Worm (Caenorhabditis elegans) whole organism, L1 larva: Measurements from ENCODE around the gene T08G5.3.
A peak's percentile ranks its signal among the peaks of the same experiment; 100 is the strongest.

Experiments used
- C16A3.4 ChIP-seq: fragments of 150-350 bp; optimal IDR thresholded peaks from 2 replicates; lab custom pipeline; 2014; ENCODE audit warnings: missing biosample characterization, missing genetic modification characterization
- Y116A8C.19 ChIP-seq: sonication (generic microtip); optimal IDR thresholded peaks from 2 replicates; lab custom pipeline; 2016; ENCODE audit warnings: missing compliant biosample characterization, missing genetic modification characterization, borderline replicate concordance
- aly-2 ChIP-seq: fragments of 150-350 bp; optimal IDR thresholded peaks from 2 replicates; lab custom pipeline; 2014; ENCODE audit warnings: missing biosample characterization, missing genetic modification characterization
- ceh-8 ChIP-seq: fragments of 200-800 bp; sonication (Bioruptor generic); optimal IDR thresholded peaks from 2 replicates; lab custom pipeline; 2018; ENCODE audit warnings: mild to moderate bottlenecking, missing genetic modification characterization, moderate library complexity, missing compliant biosample characterization
- ceh-82 ChIP-seq, 3 experiments: fragments of 150-350 bp in 1 of 3; sonication (generic microtip) in 2 of 3; optimal IDR thresholded peaks; 2 replicates each; lab custom pipeline; 2014 to 2017; ENCODE audit warnings: missing biosample characterization in 3 of 3, missing genetic modification characterization in 3 of 3
- ceh-88 ChIP-seq: fragments of 200-800 bp; sonication (Bioruptor generic); IDR thresholded peaks from 2 replicates; pipeline ENCODE4 v1.3.6; 2022; ENCODE audit warnings: missing genetic modification characterization, missing compliant biosample characterization
- ces-1 ChIP-seq: fragments of 150-350 bp; optimal IDR thresholded peaks from 2 replicates; lab custom pipeline; 2014; ENCODE audit warnings: missing biosample characterization, missing genetic modification reagents, missing genetic modification characterization
- dsc-1 ChIP-seq: sonication (generic microtip); optimal IDR thresholded peaks from 2 replicates; lab custom pipeline; 2016; ENCODE audit warnings: mild to moderate bottlenecking, missing genetic modification characterization, missing compliant biosample characterization
- efl-1 ChIP-seq, 4 experiments: fragments of 150-350 bp; optimal IDR thresholded peaks in 3 of 4; peaks in 1 of 4; 1 replicate in 1 of 4; 2 replicates in 3 of 4; lab custom pipeline; 2014; ENCODE audit warnings: missing biosample characterization in 2 of 4, missing genetic modification characterization in 2 of 4, missing genetic modification reagents in 2 of 4
- egl-13 ChIP-seq: sonication (generic microtip); optimal IDR thresholded peaks from 2 replicates; lab custom pipeline; 2016; ENCODE audit warnings: missing genotype, missing genetic modification reagents, missing genetic modification characterization, missing compliant biosample characterization
- elt-2 ChIP-seq: sonication (generic microtip); optimal IDR thresholded peaks from 2 replicates; lab custom pipeline; 2016; ENCODE audit warnings: missing genetic modification characterization, mild to moderate bottlenecking, inconsistent platforms, missing compliant biosample characterization, missing genetic modification reagents
- ets-5 ChIP-seq: fragments of 200-800 bp; sonication (Bioruptor generic); IDR thresholded peaks from 2 replicates; pipeline ENCODE4 v1.3.6; 2022; ENCODE audit warnings: missing genetic modification characterization, missing compliant biosample characterization
- fkh-4 ChIP-seq: sonication (generic microtip); optimal IDR thresholded peaks from 2 replicates; lab custom pipeline; 2016; ENCODE audit warnings: missing compliant biosample characterization, missing genetic modification characterization, borderline replicate concordance
- fkh-8 ChIP-seq: sonication (generic microtip); optimal IDR thresholded peaks from 2 replicates; lab custom pipeline; 2016; ENCODE audit warnings: mild to moderate bottlenecking, missing genetic modification characterization, missing compliant biosample characterization
- hlh-17 ChIP-seq: fragments of 200-800 bp; sonication (Bioruptor generic); optimal IDR thresholded peaks from 2 replicates; lab custom pipeline; 2018; ENCODE audit warnings: missing genetic modification characterization, mild to moderate bottlenecking, missing compliant biosample characterization, moderate library complexity, borderline replicate concordance
- hpl-2 ChIP-seq: fragments of 150-350 bp; optimal IDR thresholded peaks from 2 replicates; lab custom pipeline; 2014; ENCODE audit warnings: missing biosample characterization, missing genetic modification reagents, missing genetic modification characterization
- irx-1 ChIP-seq: sonication (generic microtip); optimal IDR thresholded peaks from 2 replicates; lab custom pipeline; 2016; ENCODE audit warnings: missing genetic modification characterization, missing compliant biosample characterization
- jun-1 ChIP-seq: fragments of 150-350 bp; optimal IDR thresholded peaks from 2 replicates; lab custom pipeline; 2014; ENCODE audit warnings: missing biosample characterization, missing genetic modification reagents, missing genetic modification characterization
- lin-13 ChIP-seq: fragments of 150-350 bp; optimal IDR thresholded peaks from 2 replicates; lab custom pipeline; 2014; ENCODE audit warnings: missing biosample characterization, missing genetic modification reagents, missing genetic modification characterization
- lin-14 ChIP-seq: fragments of 200-800 bp; sonication (Bioruptor generic); optimal IDR thresholded peaks from 2 replicates; lab custom pipeline; 2018; ENCODE audit warnings: mild to moderate bottlenecking, missing genetic modification characterization, moderate library complexity, missing compliant biosample characterization
- lin-39 ChIP-seq: fragments of 150-350 bp; optimal IDR thresholded peaks from 2 replicates; lab custom pipeline; 2014; ENCODE audit warnings: missing biosample characterization, missing genetic modification reagents, missing genetic modification characterization
- lir-3 ChIP-seq: sonication (generic microtip); optimal IDR thresholded peaks from 2 replicates; lab custom pipeline; 2016; ENCODE audit warnings: mild to moderate bottlenecking, missing genetic modification characterization, moderate library complexity, missing compliant biosample characterization; ENCODE audit not compliant: poor library complexity
- lsy-2 ChIP-seq, 2 experiments: fragments of 150-350 bp; optimal IDR thresholded peaks; 2 replicates each; lab custom pipeline; 2014; ENCODE audit warnings: missing biosample characterization in 2 of 2, missing genetic modification characterization in 2 of 2
- mab-9 ChIP-seq: fragments of 200-800 bp; sonication (Bioruptor generic); IDR thresholded peaks from 2 replicates; pipeline ENCODE4 v1.3.6; 2022; ENCODE audit warnings: missing genetic modification reagents, missing genetic modification characterization, missing compliant biosample characterization
- nhr-11 ChIP-seq: fragments of 150-350 bp; optimal IDR thresholded peaks from 2 replicates; lab custom pipeline; 2014; ENCODE audit warnings: missing biosample characterization, missing genetic modification characterization
- nhr-12 ChIP-seq: sonication (generic microtip); optimal IDR thresholded peaks from 2 replicates; lab custom pipeline; 2017; ENCODE audit warnings: missing biosample characterization, missing genetic modification characterization
- nhr-19 ChIP-seq: fragments of 200-800 bp; sonication (Bioruptor generic); conservative IDR thresholded peaks from 2 replicates; pipeline ENCODE4 v1.3.6; 2022; ENCODE audit warnings: missing genetic modification characterization, missing compliant biosample characterization
- nhr-47 ChIP-seq: sonication (generic microtip); optimal IDR thresholded peaks from 2 replicates; lab custom pipeline; 2016; ENCODE audit warnings: mild to moderate bottlenecking, missing genetic modification characterization, moderate library complexity, missing compliant biosample characterization
- nhr-71 ChIP-seq: sonication (generic microtip); optimal IDR thresholded peaks from 2 replicates; lab custom pipeline; 2016; ENCODE audit warnings: mild to moderate bottlenecking, missing genetic modification characterization, moderate library complexity, missing compliant biosample characterization
- nhr-77 ChIP-seq: fragments of 150-350 bp; optimal IDR thresholded peaks from 2 replicates; lab custom pipeline; 2014; ENCODE audit warnings: missing biosample characterization, missing genetic modification characterization
- nhr-84 ChIP-seq: sonication (generic microtip); optimal IDR thresholded peaks from 2 replicates; lab custom pipeline; 2017; ENCODE audit warnings: missing biosample characterization, missing genetic modification characterization
- nhr-85 ChIP-seq: sonication (generic microtip); peaks from one replicate; lab custom pipeline; 2016; ENCODE audit warnings: missing genetic modification characterization, inconsistent platforms, missing compliant biosample characterization
- nhr-90 ChIP-seq: sonication (generic microtip); optimal IDR thresholded peaks from 2 replicates; lab custom pipeline; 2016; ENCODE audit warnings: mild to moderate bottlenecking, missing genetic modification characterization, missing compliant biosample characterization; ENCODE audit not compliant: poor library complexity
- pax-3 ChIP-seq: fragments of 200-800 bp; sonication (Bioruptor generic); optimal IDR thresholded peaks from 2 replicates; lab custom pipeline; 2018; ENCODE audit warnings: mild to moderate bottlenecking, missing genetic modification characterization, moderate library complexity, missing compliant biosample characterization
- pqm-1 ChIP-seq: sonication (generic microtip); optimal IDR thresholded peaks from 3 replicates; lab custom pipeline; 2017; ENCODE audit warnings: missing biosample characterization, missing genetic modification characterization
- rnt-1 ChIP-seq: sonication (generic microtip); optimal IDR thresholded peaks from 2 replicates; lab custom pipeline; 2016; ENCODE audit warnings: mild to moderate bottlenecking, missing genetic modification characterization, moderate library complexity, missing compliant biosample characterization
- skn-1 ChIP-seq: fragments of 150-350 bp; optimal IDR thresholded peaks from 2 replicates; lab custom pipeline; 2014; ENCODE audit warnings: missing biosample characterization, missing genetic modification characterization
- snpc-4 ChIP-seq: fragments of 150-350 bp; optimal IDR thresholded peaks from 2 replicates; lab custom pipeline; 2014; ENCODE audit warnings: missing biosample characterization, missing genetic modification characterization
- snu-23 ChIP-seq: sonication (generic microtip); optimal IDR thresholded peaks from 2 replicates; lab custom pipeline; 2016; ENCODE audit warnings: missing genetic modification characterization, missing compliant biosample characterization
- sox-4 ChIP-seq: sonication (generic microtip); optimal IDR thresholded peaks from 2 replicates; lab custom pipeline; 2016; ENCODE audit warnings: missing genetic modification characterization, missing compliant biosample characterization
- sup-37 ChIP-seq: fragments of 200-800 bp; sonication (Bioruptor generic); optimal IDR thresholded peaks from 2 replicates; lab custom pipeline; 2018; ENCODE audit warnings: mild to moderate bottlenecking, missing genetic modification characterization, missing compliant biosample characterization
- swsn-7 ChIP-seq: sonication (generic microtip); optimal IDR thresholded peaks from 2 replicates; lab custom pipeline; 2016; ENCODE audit warnings: missing genetic modification characterization, missing compliant biosample characterization
- unc-130 ChIP-seq: fragments of 150-350 bp; optimal IDR thresholded peaks from 2 replicates; lab custom pipeline; 2017; ENCODE audit warnings: missing biosample characterization, missing genetic modification characterization, inconsistent platforms
- unc-86 ChIP-seq: sonication (generic microtip); optimal IDR thresholded peaks from 2 replicates; lab custom pipeline; 2016; ENCODE audit warnings: missing genetic modification characterization, missing compliant biosample characterization
- unc-98 ChIP-seq: fragments of 200-800 bp; sonication (Bioruptor generic); IDR thresholded peaks from 2 replicates; pipeline ENCODE4 v1.3.6; 2022; ENCODE audit warnings: missing genetic modification characterization, missing compliant biosample characterization
- xbp-1 ChIP-seq: sonication (generic microtip); optimal IDR thresholded peaks from 2 replicates; lab custom pipeline; 2016; ENCODE audit warnings: missing genetic modification characterization, missing compliant biosample characterization

Gene T08G5.3

DNA sequence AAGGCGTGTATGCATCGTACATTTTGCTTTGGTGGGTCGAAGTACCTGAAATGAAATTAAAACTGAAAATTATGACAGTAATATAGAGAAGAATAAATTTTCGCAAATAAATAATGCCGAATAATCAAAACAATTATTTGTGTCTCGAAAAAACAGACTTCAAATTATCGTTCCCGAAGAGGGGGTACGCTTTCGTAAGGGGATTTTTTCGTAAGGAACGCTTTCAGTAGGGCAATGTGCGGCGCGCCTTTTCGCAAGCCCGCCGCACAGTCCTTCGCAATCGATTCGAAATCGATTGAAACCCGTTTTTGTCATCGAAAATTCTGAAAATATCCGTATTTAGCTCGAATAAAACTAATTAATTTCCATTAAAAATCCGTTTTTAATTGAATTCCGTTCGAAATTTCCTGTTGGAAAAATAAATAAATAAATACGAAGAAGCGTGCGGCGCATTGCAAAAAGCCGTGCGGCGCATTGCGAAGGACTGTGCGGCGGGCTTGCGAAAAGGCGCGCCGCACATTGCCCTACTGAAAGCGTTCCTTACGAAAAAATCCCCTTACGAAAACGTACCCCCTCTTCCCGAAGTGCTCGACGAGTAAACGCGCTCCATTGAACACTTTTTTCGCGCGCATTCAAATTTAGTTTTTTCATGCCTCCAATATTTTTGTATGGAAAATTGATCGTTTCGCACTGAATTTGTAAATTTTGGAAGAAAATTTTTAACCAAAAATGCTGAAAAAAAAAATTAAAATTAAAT is 11.2 kb upstream of the T08G5.3 start, which contains the start of gene vps-39 (continued):
- TF ChIP-seq ceh-88 (peak; percentile 95), unc-98 (GFP tag; lab: Robert Waterston, UW) (peak; percentile 68), snu-23 (GFP tag; lab: Kevin White, UChicago) (peak; percentile 31), nhr-71 (tag; lab: Kevin White, UChicago) (peak; percentile 72), fkh-8 (tag; lab: Kevin White, UChicago) (peak; percentile 16), lir-3 (peak; percentile 39), unc-86 (peak; percentile 15), nhr-85 (tag; lab: Kevin White, UChicago) (peak; percentile 79)

- TF ChIP-seq efl-1 (optimal IDR thresholded peaks at IDR 0.05; lab: Kevin White, UChicago) (no peak), efl-1 (GFP tag; optimal IDR thresholded peaks at IDR 0.05 in 1 of 2; lab: Kevin White, UChicago) (no peak), ces-1 (GFP tag; lab: Kevin White, UChicago) (no peak), nhr-11 (tag; lab: Kevin White, UChicago) (no peak), elt-2 (tag; lab: Kevin White, UChicago) (no peak), nhr-90 (no peak), lin-13 (GFP tag; lab: Kevin White, UChicago) (no peak), nhr-77 (tag; lab: Kevin White, UChicago) (no peak), ceh-8 (GFP tag; lab: Kevin White, UChicago) (no peak), nhr-85 (tag; lab: Kevin White, UChicago) (no peak)
Measured at ce11 chrV:14033649-14034048, 6.4 kb upstream of the T08G5.3 start, which contains the start of gene ins-10. TSS of gene ins-10 (plus strand) at chrV:14033949.

ce11 chrV:14028256-14028743 is 1.0 kb upstream of the T08G5.3 start:
- TF ChIP-seq rnt-1, result peak; percentile 81
- TF ChIP-seq nhr-90, result peak; percentile 87
- TF ChIP-seq aly-2 (tag; lab: Kevin White, UChicago), result peak; percentile 18
- peak; percentile 9 for TF ChIP-seq sup-37 (GFP tag; lab: Kevin White, UChicago)
- TF ChIP-seq lin-39 (tag; lab: Kevin White, UChicago), result peak; percentile 53
- peak; percentile 79 for TF ChIP-seq nhr-19 (GFP tag; lab: Robert Waterston, UW)
- no peak for TF ChIP-seq pqm-1
- TF ChIP-seq nhr-85 (tag; lab: Kevin White, UChicago), result peak; percentile 86
- TF ChIP-seq ets-5 (GFP tag; lab: Robert Waterston, UW), result 0 out of 2 replicates have a peak, but pooled peaks have one; percentile 44
- TF ChIP-seq dsc-1 (tag; lab: Kevin White, UChicago), result no peak
- TF ChIP-seq nhr-12 (tag; lab: Kevin White, UChicago), result no peak
- peak; percentile 84 for TF ChIP-seq elt-2 (tag; lab: Kevin White, UChicago)
- no peak for TF ChIP-seq unc-130 (tag; lab: Kevin White, UChicago)
- no peak for TF ChIP-seq ceh-82 (tag; optimal IDR thresholded peaks at IDR 0.05; lab: Kevin White, UChicago)
- TF ChIP-seq fkh-4 (tag; lab: Kevin White, UChicago), result no peak
- TF ChIP-seq sox-4, result no peak
- TF ChIP-seq pax-3 (tag; lab: Kevin White, UChicago), result peak; percentile 52
- TF ChIP-seq C16A3.4 (tag; lab: Kevin White, UChicago), result no peak
- no peak for TF ChIP-seq ceh-8 (GFP tag; lab: Kevin White, UChicago)
- TF ChIP-seq Y116A8C.19, result no peak
- TF ChIP-seq jun-1 (tag; lab: Kevin White, UChicago), result no peak
- peak; percentile 29 for TF ChIP-seq irx-1
- TF ChIP-seq hpl-2 (GFP tag; lab: Kevin White, UChicago), result peak; percentile 38
- 0 out of 2 replicates have a peak, but pooled peaks have one; percentile 35 for TF ChIP-seq ceh-88
- TF ChIP-seq lin-14, result no peak
- no peak for TF ChIP-seq skn-1 (tag; lab: Kevin White, UChicago)
- no peak for TF ChIP-seq lsy-2 (tag; optimal IDR thresholded peaks at IDR 0.05; lab: Kevin White, UChicago)
- no peak for TF ChIP-seq nhr-84 (tag; lab: Kevin White, UChicago)
- TF ChIP-seq mab-9 (GFP tag; lab: Robert Waterston, UW), result no peak
- TF ChIP-seq swsn-7 (tag; lab: Kevin White, UChicago), result peak; percentile 59
- TF ChIP-seq snu-23 (GFP tag; lab: Kevin White, UChicago), result peak; percentile 59
- TF ChIP-seq hlh-17 (GFP tag; lab: Kevin White, UChicago), result no peak
- peak; percentile 80 for TF ChIP-seq nhr-47 (tag; lab: Kevin White, UChicago)
- TF ChIP-seq xbp-1 (tag; lab: Kevin White, UChicago), result peak; percentile 21
- peak; percentile 97 for TF ChIP-seq snpc-4 (tag; lab: Kevin White, UChicago)
- no peak for TF ChIP-seq egl-13 (tag; lab: Kevin White, UChicago)
